Worm (Caenorhabditis elegans): Measurements from ENCODE around the gene F37A8.5.

- TF ChIP-seq aly-2 (tag; optimal IDR thresholded peaks at IDR 0.05) = no peak
- no peak for TF ChIP-seq crh-2 (tag; optimal IDR thresholded peaks at IDR 0.05)
Observed at ce11 chrIII:3992089-3992488, 35.7 kb downstream of the F37A8.5 start, which contains the start of gene glb-11.
